Worm (Caenorhabditis elegans) whole organism, L2 larva: ENCODE data around the gene asna-1.

Experiments
- Y55F3AM.14 ChIP-seq: fragments of 200-800 bp; sonication (Bioruptor generic); optimal IDR thresholded peaks from 2 replicates; lab custom pipeline; 2018; ENCODE audit warnings: mild to moderate bottlenecking, missing genetic modification characterization, missing compliant biosample characterization
- ZK546.5 ChIP-seq: sonication (generic microtip); optimal IDR thresholded peaks from 2 replicates; lab custom pipeline; 2017; ENCODE audit warnings: missing biosample characterization, missing genetic modification characterization
- mab-5 ChIP-seq: fragments of 150-350 bp; optimal IDR thresholded peaks from 2 replicates; lab custom pipeline; 2014; ENCODE audit warnings: missing biosample characterization, missing genetic modification characterization
- nhr-12 ChIP-seq: fragments of 150-350 bp; optimal IDR thresholded peaks from 2 replicates; lab custom pipeline; 2014; ENCODE audit warnings: missing biosample characterization, missing genetic modification characterization
- nhr-6 ChIP-seq: fragments of 150-350 bp; optimal IDR thresholded peaks from 2 replicates; lab custom pipeline; 2014; ENCODE audit warnings: missing biosample characterization, missing genetic modification characterization

asna-1 gene

DNA sequence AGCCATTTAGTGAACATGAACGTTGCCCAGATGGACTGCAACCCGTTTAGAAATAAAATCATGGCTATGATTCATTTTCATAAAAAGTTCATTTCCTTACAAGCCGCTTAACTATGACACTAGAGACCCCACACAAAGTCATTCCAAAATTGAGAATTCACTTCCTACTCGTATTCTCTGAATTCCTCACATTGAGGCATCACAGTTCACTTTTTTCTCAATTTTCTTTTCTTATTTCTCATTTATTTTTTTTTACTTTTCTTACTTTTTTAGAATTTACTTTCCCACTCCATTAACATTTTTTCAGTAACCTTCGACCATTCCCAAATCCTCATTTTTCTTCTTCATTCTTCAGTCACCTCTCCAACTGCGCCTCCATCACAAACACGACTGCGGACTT lies 49.5 kb downstream of the asna-1 start, which contains the start of gene dhrr-1:
Gene dhrr-1 (plus strand): TSS at position 301 of the 400 bp plus-strand sequence.
- no peak for TF ChIP-seq Y55F3AM.14 (GFP tag; lab: Kevin White, UChicago)
- TF ChIP-seq ZK546.5 (tag; lab: Kevin White, UChicago): no peak
- TF ChIP-seq nhr-12: no peak
- no peak for TF ChIP-seq mab-5
- TF ChIP-seq nhr-6 (tag; lab: Kevin White, UChicago): no peak
- TF ChIP-seq, all 48 proteins: peak for 0
